Fruit fly (Drosophila melanogaster): Measurements from ENCODE around the gene CG4842.
A peak's percentile ranks its signal among the peaks of the same experiment; 100 is the strongest.

Gene CG4842

dm6 chr3L:16385252-16385879, 17.2 kb downstream of the CG4842 start (continued):
- TF ChIP-seq Sox102F (GFP tag; optimal IDR thresholded peaks at IDR 0.05) (no peak), CG11762 (GFP tag; optimal IDR thresholded peaks at IDR 0.05; ENCODE audit: insufficient read depth) (no peak), svp (GFP tag) (peak; percentile 86), CG3919 (GFP tag; optimal IDR thresholded peaks at IDR 0.05) (no peak)

dm6 chr3L:16385880-16386584, 17.8 kb downstream of the CG4842 start, which contains the start of the genes Agpat3 and RAF2:
Gene Agpat3 (minus strand): TSS chr3L:16385957.
Gene RAF2 (plus strand): TSS chr3L:16386327.
- peak; percentile 31; the same call in 1 of the 2 replicates for TF ChIP-seq CG11294 (GFP tag; IDR thresholded peaks at IDR 0.05)
- no peak for TF ChIP-seq fd85E (GFP tag; optimal IDR thresholded peaks at IDR 0.05)
- peak; percentile 7 for TF ChIP-seq Eip75B (GFP tag; optimal IDR thresholded peaks at IDR 0.05)
- TF ChIP-seq dac (GFP tag; optimal IDR thresholded peaks at IDR 0.05), result no peak
- peak; percentile 57 for TF ChIP-seq CG3032 (tag; optimal IDR thresholded peaks at IDR 0.05)
- peak; percentile 34 for TF ChIP-seq CG3919 (GFP tag; optimal IDR thresholded peaks at IDR 0.05)
- TF ChIP-seq Sox14 (GFP tag; optimal IDR thresholded peaks at IDR 0.05), result no peak
- peak; percentile 44 for TF ChIP-seq Eip78C (GFP tag)
- TF ChIP-seq CG11902 (GFP tag; optimal IDR thresholded peaks at IDR 0.05), result peak; percentile 49
- peak; percentile 12 for TF ChIP-seq CG6792 (GFP tag; optimal IDR thresholded peaks at IDR 0.05)
- TF ChIP-seq CG34406 (GFP tag; optimal IDR thresholded peaks at IDR 0.05), result peak; percentile 30
- TF ChIP-seq cyc (GFP tag; optimal IDR thresholded peaks at IDR 0.05), result peak; percentile 61
- TF ChIP-seq CG6808 (GFP tag; optimal IDR thresholded peaks at IDR 0.05), result no peak
- peak; percentile 34 for TF ChIP-seq lz (GFP tag; optimal IDR thresholded peaks at IDR 0.05)
- 0 out of 3 replicates have a peak, but pooled peaks have one; percentile 29 for TF ChIP-seq CG8119 (GFP tag; IDR thresholded peaks at IDR 0.05)
- TF ChIP-seq CG15336 (GFP tag; IDR thresholded peaks at IDR 0.05), result peak; percentile 23; the same call in 1 of the 2 replicates
- TF ChIP-seq pdm3 (GFP tag; optimal IDR thresholded peaks at IDR 0.05), result no peak
- TF ChIP-seq eg (GFP tag; IDR thresholded peaks at IDR 0.05), result peak; percentile 59; the same call in 1 of the 3 replicates
- TF ChIP-seq CG32006 (GFP tag; optimal IDR thresholded peaks at IDR 0.05), result peak; percentile 42
- TF ChIP-seq CG6163 (GFP tag; IDR thresholded peaks at IDR 0.05), result 0 out of 3 replicates have a peak, but pooled peaks have one; percentile 40
- TF ChIP-seq Ets21C (GFP tag; optimal IDR thresholded peaks at IDR 0.05), result peak; percentile 23
- peak; percentile 29 for TF ChIP-seq Ets96B (tag; optimal IDR thresholded peaks at IDR 0.05)
- TF ChIP-seq Lpt (GFP tag; optimal IDR thresholded peaks at IDR 0.05), result no peak
- no peak for TF ChIP-seq CG1621 (tag; optimal IDR thresholded peaks at IDR 0.05)
- TF ChIP-seq spab (GFP tag; optimal IDR thresholded peaks at IDR 0.05), result no peak
- TF ChIP-seq Sox15 (GFP tag; optimal IDR thresholded peaks at IDR 0.05), result peak; percentile 54
- TF ChIP-seq esn (GFP tag; optimal IDR thresholded peaks at IDR 0.05), result peak; percentile 46
- peak; percentile 20 for TF ChIP-seq Met (GFP tag; optimal IDR thresholded peaks at IDR 0.05)
- peak; percentile 63 for TF ChIP-seq acj6 (GFP tag; optimal IDR thresholded peaks at IDR 0.05)
- TF ChIP-seq CG6276 (GFP tag; optimal IDR thresholded peaks at IDR 0.05), result no peak
- TF ChIP-seq achi (GFP tag; optimal IDR thresholded peaks at IDR 0.05), result peak; percentile 82
- peak; percentile 42 for TF ChIP-seq Hr39 (GFP tag; optimal IDR thresholded peaks at IDR 0.05)
- TF ChIP-seq CG10669 (GFP tag; optimal IDR thresholded peaks at IDR 0.05), result peak; percentile 16
- TF ChIP-seq Hr4 (GFP tag; optimal IDR thresholded peaks at IDR 0.05), result peak; percentile 37
- TF ChIP-seq CG4318 (GFP tag; optimal IDR thresholded peaks at IDR 0.05), result peak; percentile 12
- peak in 1 of 2 experiments; percentile 40 for TF ChIP-seq salr (GFP tag; optimal IDR thresholded peaks at IDR 0.05)
- TF ChIP-seq CG31627 (GFP tag; optimal IDR thresholded peaks at IDR 0.05), result peak; percentile 67
- peak; percentile 52 for TF ChIP-seq CG10631 (GFP tag; optimal IDR thresholded peaks at IDR 0.05)
- peak; percentile 58 for TF ChIP-seq OdsH (GFP tag; optimal IDR thresholded peaks at IDR 0.05)
